Fruit fly (Drosophila melanogaster): ENCODE measurements around the gene CG9072.

CG9072 gene

dm6 chrX:15085777-15086510, 9.9 kb downstream of the CG9072 start, which contains the start of the genes CG15027 and Dbct (continued):
- TF ChIP-seq vvl (GFP tag; IDR thresholded peaks at IDR 0.05) (peak; percentile 78), CG8388 (GFP tag; optimal IDR thresholded peaks at IDR 0.05) (peak; percentile 59), pnt (GFP tag; optimal IDR thresholded peaks at IDR 0.05) (no peak), CG3281 (GFP tag; optimal IDR thresholded peaks at IDR 0.05) (peak; percentile 35), phol (tag; optimal IDR thresholded peaks at IDR 0.05) (peak; percentile 75), aop (GFP tag; IDR thresholded peaks at IDR 0.05) (0 out of 2 replicates have a peak, but pooled peaks have one; percentile 15), en (GFP tag; optimal IDR thresholded peaks at IDR 0.05) (no peak), CG17802 (tag; optimal IDR thresholded peaks at IDR 0.05) (no peak), Taf1 (GFP tag; IDR thresholded peaks at IDR 0.05) (0 out of 2 replicates have a peak, but pooled peaks have one; percentile 28), pzg (GFP tag; optimal IDR thresholded peaks at IDR 0.05) (peak; percentile 34), CG10321 (GFP tag; IDR thresholded peaks at IDR 0.05) (no peak), amos (GFP tag; IDR thresholded peaks at IDR 0.05; ENCODE audit: partially characterized antibody) (peak; percentile 54), Ravus (GFP tag; IDR thresholded peaks at IDR 0.05) (no peak; the same call in 1 of the 2 replicates), CG31365 (tag; optimal IDR thresholded peaks at IDR 0.05) (no peak), trem (tag; optimal IDR thresholded peaks at IDR 0.05) (peak; percentile 76), NfI (GFP tag; optimal IDR thresholded peaks at IDR 0.05) (peak; percentile 55), crc (GFP tag; optimal IDR thresholded peaks at IDR 0.05) (no peak), CG11696 (GFP tag; IDR thresholded peaks at IDR 0.05) (0 out of 2 replicates have a peak, but pooled peaks have one; percentile 24), cg (GFP tag; optimal IDR thresholded peaks at IDR 0.05) (peak; percentile 83), zfh1 (GFP tag; IDR thresholded peaks at IDR 0.05) (peak; percentile 73), CG8944 (GFP tag; optimal IDR thresholded peaks at IDR 0.05) (no peak), Opbp (GFP tag; IDR thresholded peaks at IDR 0.05; ENCODE audit: partially characterized antibody) (peak; percentile 57; the same call in 1 of the 3 replicates), sens (GFP tag) (peak; percentile 6), CG9932 (GFP tag; IDR thresholded peaks at IDR 0.05) (peak; percentile 82), abd-A (tag; optimal IDR thresholded peaks at IDR 0.05) (peak; percentile 36), H2.0 (GFP tag; IDR thresholded peaks at IDR 0.05) (peak; percentile 32; the same call in 1 of the 2 replicates), Hr78 (GFP tag; optimal IDR thresholded peaks at IDR 0.05) (no peak), gcm2 (GFP tag; optimal IDR thresholded peaks at IDR 0.05) (no peak), vfl (GFP tag; optimal IDR thresholded peaks at IDR 0.05) (peak; percentile 35), run (tag; optimal IDR thresholded peaks at IDR 0.05) (no peak), Side (GFP tag; optimal IDR thresholded peaks at IDR 0.05) (no peak), CG10959 (GFP tag; IDR thresholded peaks at IDR 0.05) (0 out of 2 replicates have a peak, but pooled peaks have one; percentile 25), CG9817 (tag; optimal IDR thresholded peaks at IDR 0.05) (peak; percentile 74), CG15073 (GFP tag; optimal IDR thresholded peaks at IDR 0.05) (no peak), bowl (GFP tag; IDR thresholded peaks at IDR 0.05) (no peak), Atf-2 (GFP tag; optimal IDR thresholded peaks at IDR 0.05) (no peak), usp (GFP tag; optimal IDR thresholded peaks at IDR 0.05) (no peak), Hand (GFP tag; optimal IDR thresholded peaks at IDR 0.05) (no peak), ssp (GFP tag; IDR thresholded peaks at IDR 0.05) (peak; percentile 52), dm (GFP tag; optimal IDR thresholded peaks at IDR 0.05) (peak; percentile 55), CG8359 (GFP tag; optimal IDR thresholded peaks at IDR 0.05; ENCODE audit: borderline replicate concordance) (no peak), CkIIα-i1 (GFP tag; IDR thresholded peaks at IDR 0.05) (no peak), CG11504 (tag; optimal IDR thresholded peaks at IDR 0.05) (peak; percentile 70), CG34376 (GFP tag; optimal IDR thresholded peaks at IDR 0.05) (peak; percentile 35), CG10366 (GFP tag; IDR thresholded peaks at IDR 0.05) (peak; percentile 63), Blimp-1 (GFP tag; optimal IDR thresholded peaks at IDR 0.05) (peak; percentile 47), org-1 (GFP tag; optimal IDR thresholded peaks at IDR 0.05) (peak; percentile 28), ab (GFP tag; optimal IDR thresholded peaks at IDR 0.05) (no peak), CG13296 (GFP tag; optimal IDR thresholded peaks at IDR 0.05) (peak; percentile 38)

All from whole organism, embryonic.